Fruit fly (Drosophila melanogaster) whole organism, embryonic: ENCODE data around the gene CG1951.

Experiments used
- Adf1 ChIP-seq: fragments of 200-800 bp; sonication (Bioruptor generic); IDR thresholded peaks from 2 replicates; pipeline ENCODE4 v1.3.6; 2022; ENCODE audit warnings: missing biosample characterization, missing genetic modification characterization
- Blimp-1 ChIP-seq: fragments of 200-800 bp; sonication (Bioruptor generic); optimal IDR thresholded peaks from 3 replicates; lab custom pipeline; 2018; ENCODE audit warnings: missing biosample characterization, missing genetic modification characterization, mild to moderate bottlenecking, moderate library complexity, missing genetic modification reagents
- CG10209 ChIP-seq: fragments of 200-800 bp; sonication (Bioruptor generic); optimal IDR thresholded peaks from 3 replicates; lab custom pipeline; 2017; ENCODE audit warnings: missing biosample characterization, mild to moderate bottlenecking, missing genetic modification characterization, missing genetic modification reagents
- CG11560 ChIP-seq: fragments of 200-800 bp; sonication (Bioruptor generic); IDR thresholded peaks from 3 replicates; pipeline ENCODE4 v1.3.6; 2022; ENCODE audit warnings: missing biosample characterization, missing genetic modification characterization
- CG12104 ChIP-seq: fragments of 200-800 bp; sonication (Bioruptor generic); optimal IDR thresholded peaks from 3 replicates; lab custom pipeline; 2016; ENCODE audit warnings: missing biosample characterization, missing genetic modification characterization
- CG12299 ChIP-seq: fragments of 200-800 bp; sonication (Bioruptor generic); optimal IDR thresholded peaks from 2 replicates; lab custom pipeline; 2018; ENCODE audit warnings: missing biosample characterization, mild to moderate bottlenecking, missing genetic modification characterization
- CG14050 ChIP-seq: fragments of 200-800 bp; sonication (Bioruptor generic); IDR thresholded peaks from 3 replicates; pipeline ENCODE4 v1.3.6; 2022; ENCODE audit warnings: missing biosample characterization, missing genetic modification characterization
- CG14860 ChIP-seq: fragments of 200-800 bp; sonication (Bioruptor generic); IDR thresholded peaks from 3 replicates; pipeline ENCODE4 v1.3.6; 2022; ENCODE audit warnings: missing biosample characterization, missing genetic modification characterization; ENCODE audit not compliant: partially characterized antibody
- CG18262 ChIP-seq: fragments of 200-800 bp; optimal IDR thresholded peaks from 3 replicates; lab custom pipeline; 2019; ENCODE audit warnings: missing biosample characterization, mild to moderate bottlenecking, missing genetic modification characterization, moderate library complexity
- CG32532 ChIP-seq: fragments of 200-800 bp; sonication (Bioruptor generic); IDR thresholded peaks from 2 replicates; pipeline ENCODE4 v1.3.6; 2022; ENCODE audit warnings: missing biosample characterization, missing genetic modification characterization
- CG32772 ChIP-seq: fragments of 200-800 bp; sonication (Bioruptor generic); IDR thresholded peaks from 2 replicates; pipeline ENCODE4 v1.3.6; 2022; ENCODE audit warnings: missing biosample characterization, missing genetic modification characterization
- CG6689 ChIP-seq: fragments of 200-800 bp; sonication (Bioruptor generic); IDR thresholded peaks from 2 replicates; pipeline ENCODE4 v1.3.6; 2022; ENCODE audit warnings: missing biosample characterization, missing genetic modification characterization
- CG7745 ChIP-seq: fragments of 200-800 bp; sonication (Bioruptor generic); optimal IDR thresholded peaks from 2 replicates; lab custom pipeline; 2018; ENCODE audit warnings: missing biosample characterization, mild to moderate bottlenecking, missing genetic modification characterization, moderate library complexity
- CG8281 ChIP-seq: fragments of 200-800 bp; sonication (Bioruptor generic); optimal IDR thresholded peaks from 2 replicates; lab custom pipeline; 2018; ENCODE audit warnings: missing biosample characterization, mild to moderate bottlenecking, missing genetic modification characterization, moderate library complexity
- CG8359 ChIP-seq: fragments of 200-800 bp; sonication (Bioruptor generic); optimal IDR thresholded peaks from 2 replicates; lab custom pipeline; 2017; ENCODE audit warnings: missing biosample characterization, mild to moderate bottlenecking, missing genetic modification characterization, borderline replicate concordance
- CG9437 ChIP-seq: fragments of 200-800 bp; sonication (Bioruptor generic); optimal IDR thresholded peaks from 2 replicates; lab custom pipeline; 2018; ENCODE audit warnings: missing biosample characterization, mild to moderate bottlenecking, missing genetic modification characterization
- CrebB ChIP-seq: fragments of 200-800 bp; sonication (Bioruptor generic); optimal IDR thresholded peaks from 3 replicates; lab custom pipeline; 2018; ENCODE audit warnings: missing biosample characterization, mild to moderate bottlenecking, missing genetic modification characterization
- D ChIP-seq, 2 experiments: fragments of 200-800 bp in 1 of 2; fragments of >200 bp in 1 of 2; sonication (Bioruptor generic) in 1 of 2; optimal IDR thresholded peaks; 2 replicates in 1 of 2; 3 replicates in 1 of 2; lab custom pipeline; 2017; ENCODE audit warnings: mild to moderate bottlenecking in 1 of 2, missing biosample characterization in 1 of 2, missing genetic modification characterization in 1 of 2, missing genetic modification reagents in 1 of 2
- Dbx ChIP-seq: fragments of 200-800 bp; sonication (Bioruptor generic); IDR thresholded peaks from 3 replicates; pipeline ENCODE4 v1.3.6; 2022; ENCODE audit warnings: missing biosample characterization, missing genetic modification characterization
- Ets97D ChIP-seq: fragments of 200-800 bp; sonication (Bioruptor generic); optimal IDR thresholded peaks from 3 replicates; lab custom pipeline; 2016; ENCODE audit warnings: missing biosample characterization, missing genetic modification characterization
- Fer2 ChIP-seq: fragments of 200-800 bp; sonication (Bioruptor generic); optimal IDR thresholded peaks from 2 replicates; lab custom pipeline; 2018; ENCODE audit warnings: missing biosample characterization, mild to moderate bottlenecking, missing genetic modification characterization, moderate library complexity
- Jarid2 ChIP-seq: fragments of 200-800 bp; sonication (Bioruptor generic); optimal IDR thresholded peaks from 3 replicates; lab custom pipeline; 2017; ENCODE audit warnings: mild to moderate bottlenecking, missing biosample characterization, missing genetic modification reagents, missing genetic modification characterization
- Lhr ChIP-seq: fragments of 200-800 bp; sonication (Bioruptor generic); optimal IDR thresholded peaks from 3 replicates; lab custom pipeline; 2017; ENCODE audit warnings: mild to moderate bottlenecking, missing biosample characterization, missing genetic modification reagents, missing genetic modification characterization
- NK7.1 ChIP-seq: fragments of 200-800 bp; sonication (Bioruptor generic); optimal IDR thresholded peaks from 3 replicates; lab custom pipeline; 2016; ENCODE audit warnings: missing biosample characterization, missing genetic modification characterization
- Spps ChIP-seq: fragments of 200-800 bp; sonication (Bioruptor generic); optimal IDR thresholded peaks from 2 replicates; lab custom pipeline; 2018; ENCODE audit warnings: missing biosample characterization, mild to moderate bottlenecking, missing genetic modification characterization
- Trl ChIP-seq, 3 experiments: fragments of >200 bp in 2 of 3; fragments of 200-800 bp in 1 of 3; sonication (Bioruptor generic) in 1 of 3; optimal IDR thresholded peaks; 2 replicates in 1 of 3; 3 replicates in 2 of 3; lab custom pipeline; 2016 to 2017; ENCODE audit warnings: missing biosample characterization in 1 of 3, missing genetic modification characterization in 1 of 3
- bcd ChIP-seq: fragments of 200-800 bp; sonication (Bioruptor generic); optimal IDR thresholded peaks from 2 replicates; lab custom pipeline; 2017; ENCODE audit warnings: missing biosample characterization, mild to moderate bottlenecking, missing genetic modification characterization
- caup ChIP-seq: fragments of 200-800 bp; sonication (Bioruptor generic); optimal IDR thresholded peaks from 3 replicates; lab custom pipeline; 2017; ENCODE audit warnings: missing biosample characterization, mild to moderate bottlenecking, missing genetic modification characterization, moderate library complexity; ENCODE audit not compliant: severe bottlenecking
- cg ChIP-seq: fragments of 200-800 bp; sonication (Bioruptor generic); optimal IDR thresholded peaks from 3 replicates; lab custom pipeline; 2019; ENCODE audit warnings: missing biosample characterization, mild to moderate bottlenecking, missing genetic modification characterization, moderate library complexity
- crp ChIP-seq, 2 experiments: fragments of 200-800 bp; sonication (Bioruptor generic); optimal IDR thresholded peaks; 2 replicates in 1 of 2; 3 replicates in 1 of 2; lab custom pipeline; 2017; ENCODE audit warnings: missing biosample characterization in 2 of 2, missing genetic modification characterization in 2 of 2, mild to moderate bottlenecking in 1 of 2, moderate library complexity in 1 of 2
- en ChIP-seq: fragments of 200-800 bp; sonication (Bioruptor generic); optimal IDR thresholded peaks from 2 replicates; lab custom pipeline; 2016; ENCODE audit warnings: missing biosample characterization, missing genetic modification characterization
- esg ChIP-seq: fragments of 200-800 bp; sonication (Bioruptor generic); conservative IDR thresholded peaks from 2 replicates; pipeline ENCODE4 v1.3.6; 2022; ENCODE audit warnings: missing biosample characterization, missing genetic modification characterization
- hbn ChIP-seq: fragments of 200-800 bp; sonication (Bioruptor generic); IDR thresholded peaks from 2 replicates; pipeline ENCODE4 v1.3.6; 2022; ENCODE audit warnings: missing biosample characterization, missing genetic modification characterization; ENCODE audit not compliant: partially characterized antibody
- her ChIP-seq: fragments of 200-800 bp; sonication (Bioruptor generic); optimal IDR thresholded peaks from 2 replicates; lab custom pipeline; 2016; ENCODE audit warnings: missing biosample characterization, missing genetic modification characterization
- ind ChIP-seq: fragments of 200-800 bp; sonication (Bioruptor generic); optimal IDR thresholded peaks from 3 replicates; lab custom pipeline; 2016; ENCODE audit warnings: missing biosample characterization, missing genetic modification characterization
- kah ChIP-seq: fragments of 200-800 bp; sonication (Bioruptor generic); optimal IDR thresholded peaks from 2 replicates; lab custom pipeline; 2018; ENCODE audit warnings: missing biosample characterization, mild to moderate bottlenecking, missing genetic modification characterization
- knrl ChIP-seq: fragments of 200-800 bp; sonication (Bioruptor generic); IDR thresholded peaks from 3 replicates; pipeline ENCODE4 v1.3.6; 2022; ENCODE audit warnings: missing biosample characterization, missing genetic modification characterization; ENCODE audit not compliant: partially characterized antibody
- org-1 ChIP-seq: fragments of 200-800 bp; sonication (Bioruptor generic); optimal IDR thresholded peaks from 2 replicates; lab custom pipeline; 2017; ENCODE audit warnings: missing biosample characterization, missing genetic modification characterization
- otp ChIP-seq: fragments of 200-800 bp; sonication (Bioruptor generic); IDR thresholded peaks from 3 replicates; pipeline ENCODE4, ENCODE4 v1.3.6; 2022; ENCODE audit warnings: missing biosample characterization, missing genetic modification characterization
- pb ChIP-seq: fragments of 200-800 bp; sonication (Bioruptor generic); optimal IDR thresholded peaks from 3 replicates; lab custom pipeline; 2016; ENCODE audit warnings: missing biosample characterization, missing genetic modification characterization
- pita ChIP-seq: fragments of 200-800 bp; sonication (Bioruptor generic); optimal IDR thresholded peaks from 2 replicates; lab custom pipeline; 2017; ENCODE audit warnings: missing biosample characterization, mild to moderate bottlenecking, missing genetic modification characterization
- row ChIP-seq: fragments of 200-800 bp; sonication (Bioruptor generic); IDR thresholded peaks from 3 replicates; pipeline ENCODE4 v1.3.6; 2022; ENCODE audit warnings: missing biosample characterization, missing genetic modification characterization
- sens ChIP-seq: fragments of 200-800 bp; sonication (Bioruptor generic); peaks from one replicate; lab custom pipeline; 2016; ENCODE audit warnings: missing biosample characterization, missing genetic modification characterization
- sisA ChIP-seq: fragments of 200-800 bp; sonication (Bioruptor generic); IDR thresholded peaks from 2 replicates; pipeline ENCODE4 v1.3.6; 2022; ENCODE audit warnings: missing biosample characterization, missing genetic modification characterization
- stwl ChIP-seq: fragments of 200-800 bp; sonication (Bioruptor generic); optimal IDR thresholded peaks from 3 replicates; lab custom pipeline; 2018; ENCODE audit warnings: missing biosample characterization, mild to moderate bottlenecking, missing genetic modification characterization, moderate library complexity
- tin ChIP-seq: fragments of 200-800 bp; sonication (Bioruptor generic); optimal IDR thresholded peaks from 3 replicates; lab custom pipeline; 2016; ENCODE audit warnings: missing biosample characterization, missing genetic modification characterization
- tx ChIP-seq: fragments of 200-800 bp; sonication (Bioruptor generic); optimal IDR thresholded peaks from 2 replicates; lab custom pipeline; 2016; ENCODE audit warnings: missing biosample characterization, missing genetic modification characterization
- vnd ChIP-seq: fragments of 200-800 bp; sonication (Bioruptor generic); IDR thresholded peaks from 3 replicates; pipeline ENCODE4 v1.3.6; 2022; ENCODE audit warnings: missing biosample characterization, missing genetic modification characterization; ENCODE audit not compliant: partially characterized antibody

CG1951 gene

dm6 chr3R:29040526-29041195 is 13.6 kb downstream of the CG1951 start (continued):
- TF ChIP-seq ind (GFP tag; lab: Kevin White, UChicago): peak; percentile 76
- TF ChIP-seq CG10209: peak; percentile 69
- peak; percentile 0 for TF ChIP-seq Fer2 (tag; lab: Kevin White, UChicago)
- TF ChIP-seq crp (GFP tag; optimal IDR thresholded peaks at IDR 0.05; lab: Kevin White, UChicago): no peak
- peak; percentile 15 for TF ChIP-seq CG12299 (tag; lab: Kevin White, UChicago)
- peak; percentile 25; the same call in 1 of the 2 replicates for TF ChIP-seq CG32772 (GFP tag; lab: Robert Waterston, UW)
- no peak for TF ChIP-seq en
- peak; percentile 54 for TF ChIP-seq esg (GFP tag; lab: Robert Waterston, UW)
- no peak for TF ChIP-seq CG7745 (tag; lab: Kevin White, UChicago)
- TF ChIP-seq pb (GFP tag; lab: Kevin White, UChicago): no peak
- TF ChIP-seq row (GFP tag; lab: Robert Waterston, UW): peak; percentile 66
- peak; percentile 17 for TF ChIP-seq CrebB
- no peak for TF ChIP-seq Blimp-1 (GFP tag; lab: Kevin White, UChicago)
- peak; percentile 28 for TF ChIP-seq her (GFP tag; lab: Kevin White, UChicago)
- TF ChIP-seq D (optimal IDR thresholded peaks at IDR 0.05; lab: Kevin White, UChicago): no peak
- peak; percentile 45 for TF ChIP-seq D (GFP tag; optimal IDR thresholded peaks at IDR 0.05; lab: Kevin White, UChicago)
- TF ChIP-seq sens (GFP tag; lab: Kevin White, UChicago): peak; percentile 78
- no peak for TF ChIP-seq Jarid2
- no peak for TF ChIP-seq CG14050
- TF ChIP-seq caup: peak; percentile 72
- TF ChIP-seq tx (GFP tag; lab: Kevin White, UChicago): peak; percentile 2
- no peak for TF ChIP-seq NK7.1
- TF ChIP-seq bcd (GFP tag; lab: Kevin White, UChicago): no peak
- TF ChIP-seq CG18262: peak; percentile 76
- TF ChIP-seq tin (GFP tag; lab: Kevin White, UChicago): peak; percentile 43
- peak; percentile 52; the same call in 1 of the 2 replicates for TF ChIP-seq CG32532 (GFP tag; lab: Robert Waterston, UW)
- peak; percentile 13 for TF ChIP-seq Spps
- peak; percentile 29 for TF ChIP-seq kah (GFP tag; lab: Kevin White, UChicago)
- no peak for TF ChIP-seq pita (GFP tag; lab: Kevin White, UChicago)
- TF ChIP-seq otp: no peak
- TF ChIP-seq CG6689 (GFP tag; lab: Robert Waterston, UW): peak; percentile 66
- no peak for TF ChIP-seq vnd (GFP tag; lab: Robert Waterston, UW)
- TF ChIP-seq stwl (tag; lab: Kevin White, UChicago): no peak
- no peak for TF ChIP-seq CG8359 (GFP tag; lab: Kevin White, UChicago)
- peak; percentile 70 for TF ChIP-seq CG12104 (GFP tag; lab: Kevin White, UChicago)
- TF ChIP-seq knrl (GFP tag; lab: Robert Waterston, UW): no peak
- TF ChIP-seq Lhr (GFP tag; lab: Kevin White, UChicago): no peak
- TF ChIP-seq CG14860 (GFP tag; lab: Robert Waterston, UW): no peak
- TF ChIP-seq org-1 (GFP tag; lab: Kevin White, UChicago): peak; percentile 72
- no peak for TF ChIP-seq hbn
- TF ChIP-seq CG9437 (GFP tag; lab: Kevin White, UChicago): peak; percentile 81
- TF ChIP-seq cg (GFP tag; lab: Kevin White, UChicago): no peak
- no peak for TF ChIP-seq Adf1 (GFP tag; lab: Robert Waterston, UW)
- peak; percentile 48 for TF ChIP-seq CG8281 (tag; lab: Kevin White, UChicago)
- no peak for TF ChIP-seq Trl (optimal IDR thresholded peaks at IDR 0.05; lab: Kevin White, UChicago)
- no peak for TF ChIP-seq Trl (GFP tag; optimal IDR thresholded peaks at IDR 0.05; lab: Kevin White, UChicago)
- no peak for TF ChIP-seq CG11560
- TF ChIP-seq sisA: peak; percentile 24; the same call in 1 of the 2 replicates
- TF ChIP-seq Dbx (GFP tag; lab: Robert Waterston, UW): 0 out of 3 replicates have a peak, but pooled peaks have one; percentile 43
- TF ChIP-seq Ets97D (GFP tag; lab: Kevin White, UChicago): no peak
